Worm (Caenorhabditis elegans) whole organism, L4 larva: ENCODE results near the gene kel-10.

Source experiments
- R02D3.7 ChIP-seq: fragments of 150-350 bp; sonication (generic microtip); optimal IDR thresholded peaks from 3 replicates; lab custom pipeline; 2014; ENCODE audit warnings: missing biosample characterization, missing genetic modification characterization
- fkh-10 ChIP-seq: fragments of 150-350 bp; optimal IDR thresholded peaks from 2 replicates; lab custom pipeline; 2014; ENCODE audit warnings: missing biosample characterization, missing genetic modification reagents, missing genetic modification characterization

DNA sequence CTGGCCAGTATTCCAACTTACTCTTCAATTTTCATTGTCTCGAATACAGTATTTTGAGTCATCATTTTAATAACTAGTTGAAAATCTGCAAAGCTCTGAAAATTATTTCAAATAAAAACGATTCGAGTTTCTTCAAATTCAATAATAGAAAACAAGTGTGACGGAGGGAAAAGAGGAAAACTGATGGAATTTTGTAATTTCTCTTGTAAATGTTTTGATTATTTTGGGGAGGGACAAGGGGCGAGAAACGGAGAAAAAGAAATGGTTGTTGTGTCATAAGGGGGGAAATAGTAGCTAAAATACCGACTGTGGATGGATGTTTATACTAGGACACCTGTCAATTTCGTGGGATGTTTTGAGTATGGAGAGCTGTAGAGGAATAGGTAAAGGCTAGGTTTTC lies 23.1 kb downstream of the kel-10 start, which contains the start of gene T16G12.9:
- TF ChIP-seq R02D3.7 (tag; lab: Kevin White, UChicago) (no peak), fkh-10 (GFP tag; lab: Kevin White, UChicago) (no peak)
